Worm (Caenorhabditis elegans): ENCODE results near the gene lin-46.

DNA sequence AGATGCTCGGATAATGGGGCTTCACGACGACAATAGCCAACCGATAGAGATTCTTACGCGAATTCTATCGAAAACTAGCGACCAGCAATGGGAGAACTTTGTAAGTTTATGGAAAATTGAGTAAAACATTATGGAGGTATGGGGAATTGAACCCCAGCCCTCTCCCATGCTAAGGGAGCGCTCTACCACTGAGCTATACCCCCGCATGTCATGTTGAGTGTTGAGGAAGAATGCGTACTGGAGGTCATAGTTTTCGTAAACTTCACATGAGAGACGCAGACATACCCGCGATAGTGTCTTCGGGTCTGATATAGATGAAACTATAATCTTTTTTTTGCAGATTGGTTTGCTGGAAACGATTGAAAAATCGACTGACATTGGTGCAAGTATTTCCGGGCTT, 34.7 kb downstream of the lin-46 start:
- TF ChIP-seq snpc-4 (tag; optimal IDR thresholded peaks at IDR 0.05) (peak; percentile 6), ama-1 (optimal IDR thresholded peaks at IDR 0.05) (no peak), lin-39 (tag; optimal IDR thresholded peaks at IDR 0.05) (no peak), lsy-2 (tag; optimal IDR thresholded peaks at IDR 0.05) (peak; percentile 52 to 63), nhr-12 (tag; optimal IDR thresholded peaks at IDR 0.05) (no peak), elt-1 (tag; optimal IDR thresholded peaks at IDR 0.05) (no peak), fos-1 (tag; optimal IDR thresholded peaks at IDR 0.05) (peak; percentile 51), ceh-82 (tag; optimal IDR thresholded peaks at IDR 0.05) (no peak), mdl-1 (tag; optimal IDR thresholded peaks at IDR 0.05) (peak in 1 of 2 experiments; percentile 5), sma-9 (GFP tag; optimal IDR thresholded peaks at IDR 0.05) (peak; percentile 74), sma-9 (tag; optimal IDR thresholded peaks at IDR 0.05) (no peak), nhr-11 (tag; optimal IDR thresholded peaks at IDR 0.05) (no peak), nhr-25 (tag; optimal IDR thresholded peaks at IDR 0.05) (peak; percentile 46), mab-5 (tag; optimal IDR thresholded peaks at IDR 0.05) (no peak)
